Fruit fly (Drosophila melanogaster) whole organism, embryonic: ENCODE results near the gene CG43400.
A peak's percentile ranks its signal among the peaks of the same experiment; 100 is the strongest.

ENCODE experiments used
- Bgb ChIP-seq: fragments of 200-800 bp; sonication (Bioruptor generic); IDR thresholded peaks from 2 replicates; pipeline ENCODE4 v1.3.6; 2022; ENCODE audit warnings: missing biosample characterization, missing genetic modification characterization; ENCODE audit not compliant: partially characterized antibody
- CG10431 ChIP-seq: fragments of 200-800 bp; sonication (Bioruptor generic); optimal IDR thresholded peaks from 3 replicates; lab custom pipeline; 2018; ENCODE audit warnings: missing biosample characterization, mild to moderate bottlenecking, missing genetic modification characterization
- CG11695 ChIP-seq: fragments of 200-800 bp; sonication (Bioruptor generic); IDR thresholded peaks from 3 replicates; pipeline ENCODE4 v1.3.6; 2022; ENCODE audit warnings: missing biosample characterization, missing genetic modification characterization
- CG13287 ChIP-seq: fragments of 200-800 bp; sonication (Bioruptor generic); IDR thresholded peaks from 2 replicates; pipeline ENCODE4 v1.3.6; 2022; ENCODE audit warnings: missing biosample characterization, missing genetic modification characterization; ENCODE audit not compliant: partially characterized antibody
- CG1529 ChIP-seq: fragments of 200-800 bp; sonication (Bioruptor generic); optimal IDR thresholded peaks from 3 replicates; lab custom pipeline; 2018; ENCODE audit warnings: missing biosample characterization, missing genetic modification characterization
- CG15601 ChIP-seq: fragments of 200-800 bp; sonication (Bioruptor generic); optimal IDR thresholded peaks from 3 replicates; lab custom pipeline; 2019; ENCODE audit warnings: missing biosample characterization, mild to moderate bottlenecking, missing genetic modification characterization, moderate library complexity
- CG16815 ChIP-seq: fragments of 200-800 bp; sonication (Bioruptor generic); optimal IDR thresholded peaks from 3 replicates; lab custom pipeline; 2017; ENCODE audit warnings: missing biosample characterization, mild to moderate bottlenecking, missing genetic modification characterization
- CG6765 ChIP-seq: fragments of 200-800 bp; sonication (Bioruptor generic); optimal IDR thresholded peaks from 3 replicates; lab custom pipeline; 2017; ENCODE audit warnings: missing biosample characterization, mild to moderate bottlenecking, missing genetic modification characterization
- CG7556 ChIP-seq: fragments of 200-800 bp; sonication (Bioruptor generic); optimal IDR thresholded peaks from 2 replicates; lab custom pipeline; 2017; ENCODE audit warnings: missing biosample characterization, mild to moderate bottlenecking, missing genetic modification characterization
- CG8359 ChIP-seq: fragments of 200-800 bp; sonication (Bioruptor generic); optimal IDR thresholded peaks from 2 replicates; lab custom pipeline; 2017; ENCODE audit warnings: missing biosample characterization, mild to moderate bottlenecking, missing genetic modification characterization, borderline replicate concordance
- CG8388 ChIP-seq: fragments of 200-800 bp; sonication (Bioruptor generic); optimal IDR thresholded peaks from 2 replicates; lab custom pipeline; 2019; ENCODE audit warnings: missing biosample characterization, mild to moderate bottlenecking, missing genetic modification characterization, moderate library complexity
- CG9215 ChIP-seq: fragments of 200-800 bp; sonication (Bioruptor generic); IDR thresholded peaks from 2 replicates; pipeline ENCODE4 v1.3.6; 2022; ENCODE audit warnings: missing biosample characterization, missing genetic modification characterization
- Deaf1 ChIP-seq: fragments of 200-800 bp; optimal IDR thresholded peaks from 3 replicates; lab custom pipeline; 2019; ENCODE audit warnings: missing biosample characterization, mild to moderate bottlenecking, missing genetic modification characterization, moderate library complexity
- Doc3 ChIP-seq: fragments of 200-800 bp; sonication (Bioruptor generic); IDR thresholded peaks from 3 replicates; pipeline ENCODE4 v1.3.6; 2022; ENCODE audit warnings: missing biosample characterization, missing genetic modification characterization; ENCODE audit not compliant: partially characterized antibody
- Dref ChIP-seq: fragments of 200-800 bp; sonication (Bioruptor generic); IDR thresholded peaks from 2 replicates; pipeline ENCODE4 v1.3.6; 2022; ENCODE audit warnings: missing biosample characterization, missing genetic modification characterization
- Ets97D ChIP-seq: fragments of 200-800 bp; sonication (Bioruptor generic); optimal IDR thresholded peaks from 3 replicates; lab custom pipeline; 2016; ENCODE audit warnings: missing biosample characterization, missing genetic modification characterization
- Hmr ChIP-seq: fragments of 200-800 bp; sonication (Bioruptor generic); optimal IDR thresholded peaks from 3 replicates; lab custom pipeline; 2017; ENCODE audit warnings: mild to moderate bottlenecking, missing biosample characterization, missing genetic modification reagents, missing genetic modification characterization
- Lim3 ChIP-seq: fragments of 200-800 bp; sonication (Bioruptor generic); IDR thresholded peaks from 2 replicates; pipeline ENCODE4 v1.3.6; 2022; ENCODE audit warnings: missing biosample characterization, missing genetic modification characterization
- PHDP ChIP-seq: fragments of 200-800 bp; sonication (Bioruptor generic); optimal IDR thresholded peaks from 3 replicates; lab custom pipeline; 2018; ENCODE audit warnings: missing biosample characterization, mild to moderate bottlenecking, missing genetic modification characterization, moderate library complexity
- Spps ChIP-seq: fragments of 200-800 bp; sonication (Bioruptor generic); optimal IDR thresholded peaks from 2 replicates; lab custom pipeline; 2018; ENCODE audit warnings: missing biosample characterization, mild to moderate bottlenecking, missing genetic modification characterization
- chinmo ChIP-seq: fragments of 200-800 bp; sonication (Bioruptor generic); IDR thresholded peaks from 4 replicates; pipeline ENCODE4 v1.3.6; 2022; ENCODE audit warnings: missing biosample characterization, missing genetic modification characterization; ENCODE audit not compliant: partially characterized antibody
- dati ChIP-seq: fragments of 200-800 bp; sonication (Bioruptor generic); IDR thresholded peaks from 2 replicates; pipeline ENCODE4 v1.3.6; 2022; ENCODE audit warnings: missing biosample characterization, missing genetic modification characterization
- exex ChIP-seq: fragments of 200-800 bp; sonication (Bioruptor generic); optimal IDR thresholded peaks from 4 replicates; lab custom pipeline; 2018; ENCODE audit warnings: missing biosample characterization, mild to moderate bottlenecking, missing genetic modification characterization, moderate library complexity
- fd96Cb ChIP-seq: fragments of 200-800 bp; sonication (Bioruptor generic); optimal IDR thresholded peaks from 2 replicates; lab custom pipeline; 2018; ENCODE audit warnings: missing biosample characterization, mild to moderate bottlenecking, missing genetic modification characterization, moderate library complexity
- fru ChIP-seq: fragments of >200 bp; optimal IDR thresholded peaks from 2 replicates; lab custom pipeline; 2017
- gcm ChIP-seq: fragments of 200-800 bp; sonication (Bioruptor generic); optimal IDR thresholded peaks from 2 replicates; lab custom pipeline; 2019; ENCODE audit warnings: missing biosample characterization, mild to moderate bottlenecking, missing genetic modification characterization, moderate library complexity
- grn ChIP-seq: fragments of 200-800 bp; sonication (Bioruptor generic); optimal IDR thresholded peaks from 3 replicates; lab custom pipeline; 2017; ENCODE audit warnings: missing biosample characterization, missing genetic modification characterization
- gt ChIP-seq: fragments of 200-800 bp; sonication (Bioruptor generic); IDR thresholded peaks from 2 replicates; pipeline ENCODE4 v1.3.6; 2022; ENCODE audit warnings: missing biosample characterization, missing genetic modification characterization
- ind ChIP-seq: fragments of 200-800 bp; sonication (Bioruptor generic); optimal IDR thresholded peaks from 3 replicates; lab custom pipeline; 2016; ENCODE audit warnings: missing biosample characterization, missing genetic modification characterization
- kni ChIP-seq: fragments of 200-800 bp; sonication (Bioruptor generic); optimal IDR thresholded peaks from 3 replicates; lab custom pipeline; 2017; ENCODE audit warnings: mild to moderate bottlenecking, missing biosample characterization, missing genetic modification reagents, missing genetic modification characterization
- lab ChIP-seq: fragments of 200-800 bp; sonication (Bioruptor generic); optimal IDR thresholded peaks from 3 replicates; lab custom pipeline; 2017; ENCODE audit warnings: missing biosample characterization, missing genetic modification characterization, mild to moderate bottlenecking, moderate library complexity, missing genetic modification reagents
- lov ChIP-seq, 2 experiments: fragments of 200-800 bp in 1 of 2; fragments of >200 bp in 1 of 2; sonication (Bioruptor generic) in 1 of 2; IDR thresholded peaks in 1 of 2; optimal IDR thresholded peaks in 1 of 2; 2 replicates in 1 of 2; 3 replicates in 1 of 2; pipeline versions ENCODE4 v1.3.6 to Lab custom; 2017 to 2022; ENCODE audit warnings: missing biosample characterization in 1 of 2, missing genetic modification characterization in 1 of 2
- mam ChIP-seq: fragments of 200-800 bp; sonication (Bioruptor generic); optimal IDR thresholded peaks from 3 replicates; lab custom pipeline; 2016; ENCODE audit warnings: missing biosample characterization, missing genetic modification characterization
- nerfin-1 ChIP-seq: fragments of 200-800 bp; sonication (Bioruptor generic); optimal IDR thresholded peaks from 3 replicates; lab custom pipeline; 2019; ENCODE audit warnings: missing biosample characterization, mild to moderate bottlenecking, missing genetic modification characterization, moderate library complexity
- oc ChIP-seq: fragments of 200-800 bp; sonication (Bioruptor generic); optimal IDR thresholded peaks from 2 replicates; lab custom pipeline; 2018; ENCODE audit warnings: missing biosample characterization, mild to moderate bottlenecking, missing genetic modification characterization, moderate library complexity
- pb ChIP-seq: fragments of 200-800 bp; sonication (Bioruptor generic); optimal IDR thresholded peaks from 3 replicates; lab custom pipeline; 2016; ENCODE audit warnings: missing biosample characterization, missing genetic modification characterization
- repo ChIP-seq: fragments of 200-800 bp; sonication (Bioruptor generic); optimal IDR thresholded peaks from 2 replicates; lab custom pipeline; 2016; ENCODE audit warnings: missing biosample characterization, missing genetic modification characterization
- sc ChIP-seq, 3 experiments: fragments of >200 bp in 2 of 3; fragments of 200-800 bp in 1 of 3; sonication (Bioruptor generic) in 1 of 3; optimal IDR thresholded peaks; 2 replicates in 2 of 3; 3 replicates in 1 of 3; lab custom pipeline; 2017; ENCODE audit warnings: mild to moderate bottlenecking in 1 of 3, missing biosample characterization in 1 of 3, missing genetic modification characterization in 1 of 3, missing genetic modification reagents in 1 of 3
- sd ChIP-seq: fragments of 200-800 bp; sonication (Bioruptor generic); optimal IDR thresholded peaks from 3 replicates; lab custom pipeline; 2018; ENCODE audit warnings: missing biosample characterization, mild to moderate bottlenecking, missing genetic modification characterization, moderate library complexity
- sens ChIP-seq: fragments of 200-800 bp; sonication (Bioruptor generic); peaks from one replicate; lab custom pipeline; 2016; ENCODE audit warnings: missing biosample characterization, missing genetic modification characterization
- sim ChIP-seq: fragments of 200-800 bp; sonication (Bioruptor generic); IDR thresholded peaks from 2 replicates; pipeline ENCODE4 v1.3.6; 2022; ENCODE audit warnings: missing biosample characterization, missing genetic modification characterization
- twi ChIP-seq: fragments of 200-800 bp; optimal IDR thresholded peaks from 2 replicates; lab custom pipeline; 2019; ENCODE audit warnings: missing biosample characterization, mild to moderate bottlenecking, missing genetic modification characterization, moderate library complexity
- vvl ChIP-seq: fragments of 200-800 bp; sonication (Bioruptor generic); IDR thresholded peaks from 2 replicates; pipeline ENCODE4 v1.3.6; 2022; ENCODE audit warnings: missing biosample characterization, missing genetic modification characterization
- z ChIP-seq: fragments of 200-800 bp; sonication (Bioruptor generic); IDR thresholded peaks from 3 replicates; pipeline ENCODE4 v1.3.6; 2022; ENCODE audit warnings: missing biosample characterization, missing genetic modification characterization

CG43400 gene

dm6 chr2L:8528951-8529430 lies 38.5 kb downstream of the CG43400 start, which contains the start of gene CG17834 (continued):
- peak; percentile 40 for TF ChIP-seq CG6765 (GFP tag; lab: Kevin White, UChicago)
- TF ChIP-seq Bgb, result peak; percentile 48; the same call in 1 of the 2 replicates
- no peak for TF ChIP-seq CG7556 (GFP tag; lab: Kevin White, UChicago)
- peak; percentile 10 for TF ChIP-seq Hmr
- no peak for TF ChIP-seq kni (GFP tag; lab: Kevin White, UChicago)
- TF ChIP-seq sd (tag; lab: Kevin White, UChicago), result no peak
- TF ChIP-seq Lim3, result no peak
- TF ChIP-seq, all 482 proteins: peak for 57

dm6 chr2L:8530189-8530588 lies 39.6 kb downstream of the CG43400 start:
- TF ChIP-seq sd (tag; lab: Kevin White, UChicago) (peak; percentile 67), sens (GFP tag; lab: Kevin White, UChicago) (peak; percentile 37), Deaf1 (tag; lab: Kevin White, UChicago) (peak; percentile 28), CG16815 (GFP tag; lab: Kevin White, UChicago) (no peak), lab (GFP tag; lab: Kevin White, UChicago) (peak; percentile 34), CG1529 (GFP tag; lab: Kevin White, UChicago) (no peak), chinmo (0 out of 4 replicates have a peak, but pooled peaks have one; percentile 25), grn (GFP tag; lab: Kevin White, UChicago) (peak; percentile 78), CG9215 (no peak), pb (GFP tag; lab: Kevin White, UChicago) (no peak), CG13287 (GFP tag; lab: Robert Waterston, UW) (no peak), exex (tag; lab: Kevin White, UChicago) (peak; percentile 76)

dm6 chr2L:8532790-8533189 lies 42.3 kb downstream of the CG43400 start:
- TF ChIP-seq Doc3 (0 out of 3 replicates have a peak, but pooled peaks have one; percentile 23), gt (no peak)

- peak; percentile 16 for TF ChIP-seq kni (GFP tag; lab: Kevin White, UChicago)
- TF ChIP-seq vvl (GFP tag; lab: Robert Waterston, UW), result 0 out of 2 replicates have a peak, but pooled peaks have one; percentile 12
- TF ChIP-seq CG15601 (tag; lab: Kevin White, UChicago), result peak; percentile 78
- no peak for TF ChIP-seq sim
- TF ChIP-seq nerfin-1 (tag; lab: Kevin White, UChicago), result no peak
- 0 out of 2 replicates have a peak, but pooled peaks have one; percentile 15 for TF ChIP-seq dati (GFP tag; lab: Robert Waterston, UW)
- TF ChIP-seq repo, result no peak
- no peak for TF ChIP-seq Ets97D (GFP tag; lab: Kevin White, UChicago)
- TF ChIP-seq Spps, result no peak
- TF ChIP-seq sens (GFP tag; lab: Kevin White, UChicago), result peak; percentile 58
- no peak for TF ChIP-seq fru (lab: Kevin White, UChicago)
- peak; percentile 9 for TF ChIP-seq CG8388 (GFP tag; lab: Kevin White, UChicago)
- peak; percentile 43 for TF ChIP-seq oc (tag; lab: Kevin White, UChicago)
- no peak for TF ChIP-seq PHDP (tag; lab: Kevin White, UChicago)
- TF ChIP-seq Dref, result no peak
- TF ChIP-seq twi (tag; lab: Kevin White, UChicago), result peak; percentile 33
- no peak for TF ChIP-seq sc (optimal IDR thresholded peaks at IDR 0.05; lab: Kevin White, UChicago)
- TF ChIP-seq sc (GFP tag; optimal IDR thresholded peaks at IDR 0.05; lab: Kevin White, UChicago), result no peak
- no peak for TF ChIP-seq CG11695 (GFP tag; lab: Robert Waterston, UW)
- TF ChIP-seq CG10431, result peak; percentile 16
- peak; percentile 68 for TF ChIP-seq z (GFP tag; lab: Robert Waterston, UW)
- no peak for TF ChIP-seq CG8359 (GFP tag; lab: Kevin White, UChicago)
- TF ChIP-seq fd96Cb, result no peak
- TF ChIP-seq gcm, result no peak
- peak; percentile 54 for TF ChIP-seq lab (GFP tag; lab: Kevin White, UChicago)
- TF ChIP-seq ind (GFP tag; lab: Kevin White, UChicago), result no peak
- TF ChIP-seq mam (GFP tag; lab: Kevin White, UChicago), result no peak
- TF ChIP-seq lov (optimal IDR thresholded peaks at IDR 0.05; lab: Kevin White, UChicago), result no peak
- 0 out of 3 replicates have a peak, but pooled peaks have one; percentile 25 for TF ChIP-seq lov (GFP tag; IDR thresholded peaks at IDR 0.05; lab: Robert Waterston, UW)
Observed at dm6 chr2L:8533632-8534031, 43.1 kb downstream of the CG43400 start.
